Fruit fly (Drosophila melanogaster) whole organism, larva: ENCODE measurements around the gene chm.

Experiments used
- noc ChIP-seq: fragments of 200-800 bp; sonication (Bioruptor generic); optimal IDR thresholded peaks from 3 replicates; lab custom pipeline; 2019; ENCODE audit warnings: missing biosample characterization, mild to moderate bottlenecking, missing genetic modification characterization, moderate library complexity

The chm gene

dm6 chr2L:7411947-7412621, at the start of gene chm:
Gene chm (plus strand): TSS chr2L:7412417.
- TF ChIP-seq noc (tag; lab: Kevin White, UChicago), result peak; percentile 63

dm6 chr2L:7363079-7363478, 49.1 kb upstream of the chm start, which contains the start of gene Wnt10:
Gene Wnt10 (plus strand): TSS chr2L:7363379.
- TF ChIP-seq noc (tag; lab: Kevin White, UChicago), result no peak

- no peak for TF ChIP-seq noc (tag; lab: Kevin White, UChicago)
Measured at dm6 chr2L:7376157-7376556, 36.1 kb upstream of the chm start.

dm6 chr2L:7377402-7377801, 34.8 kb upstream of the chm start, which contains the start of gene ninaC:
Gene ninaC (plus strand): TSS chr2L:7377702.
- no peak for TF ChIP-seq noc (tag; lab: Kevin White, UChicago)

dm6 chr2L:7386555-7387420, 25.4 kb upstream of the chm start:
- no peak for TF ChIP-seq noc (tag; lab: Kevin White, UChicago)

- no peak for TF ChIP-seq noc (tag; lab: Kevin White, UChicago)
Measured at dm6 chr2L:7387813-7388558, 24.2 kb upstream of the chm start, which contains the start of the genes CG5149 and gudu. Gene CG5149 (minus strand): TSS chr2L:7388253. Gene gudu (plus strand): TSS chr2L:7388508.

dm6 chr2L:7395813-7396212, 16.4 kb upstream of the chm start:
- TF ChIP-seq noc (tag; lab: Kevin White, UChicago), result no peak

dm6 chr2L:7396962-7397361, 15.3 kb upstream of the chm start:
- peak; percentile 44 for TF ChIP-seq noc (tag; lab: Kevin White, UChicago)

dm6 chr2L:7397746-7398145, 14.5 kb upstream of the chm start:
- TF ChIP-seq noc (tag; lab: Kevin White, UChicago), result no peak

- no peak for TF ChIP-seq noc (tag; lab: Kevin White, UChicago)
Measured at dm6 chr2L:7398528-7398927, 13.7 kb upstream of the chm start, which contains the start of gene CG5160. Gene CG5160 (minus strand): TSS chr2L:7398750.

dm6 chr2L:7401025-7401424, 11.2 kb upstream of the chm start, which contains the start of gene CG5171:
Gene CG5171 (plus strand): TSS chr2L:7401335.
- no peak for TF ChIP-seq noc (tag; lab: Kevin White, UChicago)

- peak; percentile 88 for TF ChIP-seq noc (tag; lab: Kevin White, UChicago)
Measured at dm6 chr2L:7401627-7402026, 10.6 kb upstream of the chm start.

dm6 chr2L:7404923-7405322, 7.3 kb upstream of the chm start, which contains the start of gene CG5177:
Gene CG5177 (plus strand): TSS chr2L:7405227.
- no peak for TF ChIP-seq noc (tag; lab: Kevin White, UChicago)

- no peak for TF ChIP-seq noc (tag; lab: Kevin White, UChicago)
Measured at dm6 chr2L:7407638-7408037, 4.6 kb upstream of the chm start.

- TF ChIP-seq noc (tag; lab: Kevin White, UChicago), result no peak
Measured at dm6 chr2L:7409007-7409406, 3.2 kb upstream of the chm start.
